Worm (Caenorhabditis elegans) whole organism, L1 larva: ENCODE measurements around the gene ZK856.6.

ENCODE experiments used
- ceh-63 ChIP-seq: fragments of 200-800 bp; sonication (Bioruptor generic); optimal IDR thresholded peaks from 2 replicates; lab custom pipeline; 2018; ENCODE audit warnings: mild to moderate bottlenecking, missing genetic modification characterization, missing compliant biosample characterization
- dpl-1 ChIP-seq, 3 experiments: fragments of 150-350 bp in 2 of 3; sonication (generic microtip) in 1 of 3; optimal IDR thresholded peaks; 2 replicates each; lab custom pipeline; 2014 to 2017; ENCODE audit warnings: missing biosample characterization in 3 of 3, missing genetic modification characterization in 3 of 3, missing genetic modification reagents in 3 of 3
- lin-13 ChIP-seq: fragments of 150-350 bp; optimal IDR thresholded peaks from 2 replicates; lab custom pipeline; 2014; ENCODE audit warnings: missing biosample characterization, missing genetic modification reagents, missing genetic modification characterization
- swsn-7 ChIP-seq: sonication (generic microtip); optimal IDR thresholded peaks from 2 replicates; lab custom pipeline; 2016; ENCODE audit warnings: missing genetic modification characterization, missing compliant biosample characterization
- tbx-2 ChIP-seq: sonication (generic microtip); optimal IDR thresholded peaks from 2 replicates; lab custom pipeline; 2016; ENCODE audit warnings: missing genetic modification characterization, missing compliant biosample characterization
- unc-62 ChIP-seq: fragments of 150-350 bp; optimal IDR thresholded peaks from 2 replicates; lab custom pipeline; 2014; ENCODE audit warnings: missing biosample characterization, missing genetic modification reagents, missing genetic modification characterization

DNA sequence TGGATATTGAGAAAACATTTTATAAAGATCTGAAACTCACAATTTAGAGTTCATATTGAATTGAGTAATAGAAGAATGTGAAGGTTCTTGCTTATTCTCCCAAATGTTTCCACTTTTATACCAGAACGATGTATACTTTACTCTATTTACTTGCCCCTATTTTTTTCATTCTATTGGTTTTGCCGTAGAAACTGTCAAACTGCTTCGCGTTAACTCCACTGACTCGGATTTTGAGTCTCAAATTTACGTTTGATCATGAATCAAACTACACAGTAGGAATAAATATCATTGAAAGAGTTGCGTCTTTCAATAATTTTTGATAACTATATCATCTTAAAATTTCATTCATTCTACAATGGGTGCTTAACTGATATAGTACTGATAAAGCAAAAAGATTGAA lies 41.4 kb downstream of the ZK856.6 start, which contains the start of gene fipr-8:
- TF ChIP-seq unc-62: no peak
- no peak for TF ChIP-seq tbx-2
- TF ChIP-seq dpl-1 (GFP tag; optimal IDR thresholded peaks at IDR 0.05; lab: Kevin White, UChicago): no peak
- TF ChIP-seq ceh-63: no peak
- no peak for TF ChIP-seq lin-13 (GFP tag; lab: Kevin White, UChicago)
- no peak for TF ChIP-seq swsn-7 (tag; lab: Kevin White, UChicago)
